Worm (Caenorhabditis elegans) whole organism, L2 larva: ENCODE data around the gene dph-3.

Experiments
- aly-2 ChIP-seq: fragments of 150-350 bp; optimal IDR thresholded peaks from 2 replicates; lab custom pipeline; 2014; ENCODE audit warnings: missing biosample characterization, missing genetic modification characterization
- ama-1 ChIP-seq: fragments of 150-350 bp; optimal IDR thresholded peaks from 2 replicates; lab custom pipeline; 2018; ENCODE audit warnings: inconsistent platforms
- ceh-16 ChIP-seq: fragments of 150-350 bp; optimal IDR thresholded peaks from 2 replicates; lab custom pipeline; 2014; ENCODE audit warnings: missing biosample characterization, missing genetic modification characterization
- ceh-82 ChIP-seq: fragments of 150-350 bp; optimal IDR thresholded peaks from 2 replicates; lab custom pipeline; 2014; ENCODE audit warnings: missing biosample characterization, missing genetic modification characterization
- egl-27 ChIP-seq: sonication (generic microtip); optimal IDR thresholded peaks from 3 replicates; lab custom pipeline; 2017; ENCODE audit warnings: missing biosample characterization, missing genetic modification reagents, missing genetic modification characterization
- lin-13 ChIP-seq: fragments of 150-350 bp; optimal IDR thresholded peaks from 2 replicates; lab custom pipeline; 2014; ENCODE audit warnings: missing biosample characterization, missing genetic modification reagents, missing genetic modification characterization
- mbf-1 ChIP-seq: sonication (generic microtip); optimal IDR thresholded peaks from 2 replicates; lab custom pipeline; 2017; ENCODE audit warnings: missing biosample characterization, missing genetic modification characterization
- mdl-1 ChIP-seq, 2 experiments: fragments of 150-350 bp in 1 of 2; sonication (generic microtip) in 1 of 2; optimal IDR thresholded peaks; 2 replicates each; lab custom pipeline; 2017; ENCODE audit warnings: missing biosample characterization in 2 of 2, missing genetic modification characterization in 2 of 2
- nhr-11 ChIP-seq: fragments of 150-350 bp; optimal IDR thresholded peaks from 2 replicates; lab custom pipeline; 2014; ENCODE audit warnings: missing biosample characterization, missing genetic modification characterization
- nhr-237 ChIP-seq: fragments of 150-350 bp; optimal IDR thresholded peaks from 2 replicates; lab custom pipeline; 2014; ENCODE audit warnings: missing biosample characterization, missing genetic modification characterization
- nhr-77 ChIP-seq: fragments of 150-350 bp; optimal IDR thresholded peaks from 2 replicates; lab custom pipeline; 2014; ENCODE audit warnings: missing biosample characterization, missing genetic modification characterization
- skn-1 ChIP-seq: sonication (generic microtip); optimal IDR thresholded peaks from 2 replicates; lab custom pipeline; 2017; ENCODE audit warnings: missing biosample characterization, missing genetic modification characterization
- unc-39 ChIP-seq: fragments of 150-350 bp; optimal IDR thresholded peaks from 2 replicates; lab custom pipeline; 2014; ENCODE audit warnings: missing biosample characterization, missing genetic modification characterization
- ztf-1 ChIP-seq: fragments of 200-800 bp; sonication (Bioruptor generic); conservative IDR thresholded peaks from 2 replicates; pipeline ENCODE4 v1.3.6; 2022; ENCODE audit warnings: missing genetic modification characterization, missing compliant biosample characterization

DNA sequence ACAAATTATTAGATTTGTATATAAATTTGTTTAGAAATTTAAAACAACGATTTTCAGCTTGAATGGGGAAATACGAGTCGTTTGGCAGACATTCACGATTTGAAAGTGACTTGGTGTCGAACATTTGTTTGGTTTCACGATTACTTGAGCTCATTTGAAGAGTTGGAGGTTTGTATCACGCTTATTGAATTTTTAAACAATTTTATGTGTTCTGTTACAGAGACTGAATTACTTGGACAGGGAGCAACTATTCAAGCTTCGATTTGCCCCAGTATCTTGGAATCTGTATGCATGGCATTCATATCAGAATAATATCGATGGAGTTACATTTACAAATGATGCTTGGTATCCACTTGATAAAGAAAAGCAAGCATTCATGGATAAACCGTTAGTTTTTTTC lies 20.3 kb downstream of the dph-3 start:
- TF ChIP-seq skn-1 (tag; lab: Kevin White, UChicago) (no peak), ztf-1 (no peak), aly-2 (tag; lab: Kevin White, UChicago) (no peak), egl-27 (tag; lab: Kevin White, UChicago) (no peak), nhr-77 (no peak), nhr-11 (tag; lab: Kevin White, UChicago) (no peak), unc-39 (tag; lab: Kevin White, UChicago) (no peak), ceh-82 (no peak), mdl-1 (tag; optimal IDR thresholded peaks at IDR 0.05; lab: Kevin White, UChicago) (no peak), ceh-16 (tag; lab: Kevin White, UChicago) (no peak), mbf-1 (tag; lab: Kevin White, UChicago) (no peak), nhr-237 (tag; lab: Kevin White, UChicago) (no peak), lin-13 (GFP tag; lab: Kevin White, UChicago) (no peak), ama-1 (lab: Kevin White, UChicago) (no peak)
